Worm (Caenorhabditis elegans) whole organism, early embryonic: ENCODE measurements around the gene bre-2.

Experiments used
- B0310.2 ChIP-seq: sonication (generic microtip); optimal IDR thresholded peaks from 2 replicates; lab custom pipeline; 2016; ENCODE audit warnings: mild to moderate bottlenecking, missing genetic modification characterization, missing compliant biosample characterization
- F13C5.2 ChIP-seq: sonication (generic microtip); optimal IDR thresholded peaks from 2 replicates; lab custom pipeline; 2017; ENCODE audit warnings: mild to moderate bottlenecking, missing genetic modification characterization, inconsistent platforms, missing compliant biosample characterization
- aly-1 ChIP-seq: sonication (generic microtip); optimal IDR thresholded peaks from 2 replicates; lab custom pipeline; 2016; ENCODE audit warnings: missing genetic modification characterization, missing compliant biosample characterization
- ama-1 ChIP-seq: fragments of 150-350 bp; optimal IDR thresholded peaks from 2 replicates; lab custom pipeline; 2014
- ceh-13 ChIP-seq: fragments of 200-800 bp; sonication (Bioruptor generic); optimal IDR thresholded peaks from 2 replicates; lab custom pipeline; 2018; ENCODE audit warnings: mild to moderate bottlenecking, missing genetic modification characterization, missing compliant biosample characterization
- ceh-36 ChIP-seq: sonication (generic microtip); optimal IDR thresholded peaks from 2 replicates; lab custom pipeline; 2016; ENCODE audit warnings: missing genetic modification characterization, inconsistent platforms, missing compliant biosample characterization
- ets-7 ChIP-seq: sonication (generic microtip); optimal IDR thresholded peaks from 2 replicates; lab custom pipeline; 2016; ENCODE audit warnings: missing genotype, missing genetic modification characterization, missing compliant biosample characterization
- flt-1 ChIP-seq: fragments of 200-800 bp; sonication (Bioruptor generic); IDR thresholded peaks from 2 replicates; pipeline ENCODE4 v1.3.6; 2022; ENCODE audit warnings: missing genetic modification characterization, missing compliant biosample characterization
- hmbx-1 ChIP-seq: sonication (generic microtip); optimal IDR thresholded peaks from 2 replicates; lab custom pipeline; 2016; ENCODE audit warnings: mild to moderate bottlenecking, missing genetic modification characterization, missing compliant biosample characterization
- hmg-4 ChIP-seq: fragments of 200-800 bp; sonication (Bioruptor generic); optimal IDR thresholded peaks from 2 replicates; lab custom pipeline; 2018; ENCODE audit warnings: mild to moderate bottlenecking, missing genetic modification characterization, missing compliant biosample characterization
- hnd-1 ChIP-seq: sonication (generic microtip); optimal IDR thresholded peaks from 2 replicates; lab custom pipeline; 2016; ENCODE audit warnings: missing genetic modification characterization, missing compliant biosample characterization
- pes-1 ChIP-seq: fragments of 200-800 bp; sonication (Bioruptor generic); IDR thresholded peaks from 2 replicates; pipeline ENCODE4 v1.3.6; 2022; ENCODE audit warnings: missing genetic modification reagents, missing genetic modification characterization, missing compliant biosample characterization
- scrt-1 ChIP-seq: fragments of 200-800 bp; sonication (Bioruptor generic); IDR thresholded peaks from 2 replicates; pipeline ENCODE4 v1.3.6; 2022; ENCODE audit warnings: missing genetic modification characterization, missing compliant biosample characterization
- sea-1 ChIP-seq: fragments of 200-800 bp; sonication (Bioruptor generic); conservative IDR thresholded peaks from 2 replicates; pipeline ENCODE4 v1.3.6; 2022; ENCODE audit warnings: missing genetic modification characterization, missing compliant biosample characterization
- tbx-11 ChIP-seq: fragments of 200-800 bp; sonication (Bioruptor generic); IDR thresholded peaks from 2 replicates; pipeline ENCODE4 v1.3.6; 2022; ENCODE audit warnings: missing genetic modification characterization, missing compliant biosample characterization
- tbx-37 ChIP-seq: fragments of 200-800 bp; sonication (Bioruptor generic); conservative IDR thresholded peaks from 2 replicates; pipeline ENCODE4 v1.3.6; 2022; ENCODE audit warnings: missing genetic modification reagents, missing genetic modification characterization, missing compliant biosample characterization
- tra-4 ChIP-seq: sonication (generic microtip); optimal IDR thresholded peaks from 2 replicates; lab custom pipeline; 2017; ENCODE audit warnings: missing genetic modification characterization, missing compliant biosample characterization

The bre-2 gene

ce11 chrIII:13153517-13153916 lies 14.1 kb upstream of the bre-2 start, which contains the start of gene abce-1:
Gene abce-1 (plus strand): TSS chrIII:13153817.
- TF ChIP-seq hmbx-1 (tag; lab: Kevin White, UChicago), result no peak
- no peak for TF ChIP-seq B0310.2

DNA sequence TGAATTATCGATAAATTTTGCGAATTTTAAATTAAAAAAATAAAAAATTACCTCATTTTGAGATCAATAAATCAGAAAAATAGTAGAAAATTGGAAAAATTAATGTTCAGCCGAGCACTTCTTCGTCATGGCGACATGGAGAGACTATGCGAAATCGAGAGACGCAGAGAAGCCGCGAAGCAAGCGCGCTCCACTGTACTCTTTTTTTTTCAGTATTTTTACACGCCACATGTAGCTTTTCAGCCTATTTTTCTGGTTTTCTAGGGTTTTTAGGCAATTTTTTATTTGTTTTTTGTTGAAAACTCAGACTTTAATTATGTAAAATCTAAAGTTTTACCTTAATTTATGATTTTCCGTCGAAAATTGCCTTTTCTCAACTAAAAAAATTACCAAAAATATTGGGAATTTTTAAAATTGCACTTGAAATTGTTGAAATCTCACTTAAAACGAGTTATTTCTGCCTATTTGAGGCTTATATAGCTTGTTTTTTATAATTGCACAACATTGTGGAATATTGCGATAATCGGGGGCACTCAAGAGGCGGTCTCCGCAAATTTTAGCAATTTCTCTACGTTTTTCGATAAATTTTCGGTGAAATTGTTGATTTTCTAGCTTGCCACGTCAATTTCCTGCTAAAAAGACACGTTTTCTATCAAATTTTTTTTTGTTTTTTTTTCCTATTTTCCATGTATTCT lies 13.4 kb upstream of the bre-2 start, which contains the start of gene Y39E4B.10:
TSS of gene Y39E4B.10 (minus strand) at position 162 of the 695 bp plus-strand sequence.
- TF ChIP-seq scrt-1 (no peak), tbx-11 (GFP tag; lab: Robert Waterston, UW) (no peak), flt-1 (GFP tag; lab: Robert Waterston, UW) (no peak), tbx-37 (GFP tag; lab: Robert Waterston, UW) (no peak), F13C5.2 (tag; lab: Kevin White, UChicago) (no peak), sea-1 (GFP tag; lab: Robert Waterston, UW) (no peak), pes-1 (no peak), ama-1 (no peak), ceh-13 (GFP tag; lab: Kevin White, UChicago) (no peak), ets-7 (no peak), aly-1 (no peak)

DNA sequence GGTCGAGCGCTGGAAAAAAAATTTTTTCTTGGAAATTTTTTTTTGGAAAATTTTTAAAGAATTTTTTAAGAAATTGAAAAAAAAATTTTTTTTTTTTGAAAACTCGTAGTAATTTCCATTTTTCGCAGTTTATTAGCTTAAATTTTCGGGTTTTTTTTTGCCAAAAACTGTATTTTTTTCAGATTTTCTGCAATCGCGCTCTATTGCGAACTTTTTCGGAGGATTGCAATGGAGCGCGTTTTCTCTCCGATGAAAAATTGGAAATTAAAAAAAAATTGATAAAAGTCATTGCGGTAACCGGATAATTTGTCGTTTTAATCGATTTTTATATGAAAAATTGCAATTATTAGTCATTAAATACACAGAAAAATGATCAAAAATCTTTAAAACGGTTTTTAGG lies 12.3 kb upstream of the bre-2 start:
- no peak for TF ChIP-seq flt-1 (GFP tag; lab: Robert Waterston, UW)
- TF ChIP-seq hnd-1 (tag; lab: Kevin White, UChicago), result no peak
- TF ChIP-seq tra-4 (tag; lab: Kevin White, UChicago), result no peak
- no peak for TF ChIP-seq ceh-36
- TF ChIP-seq ama-1, result no peak
- TF ChIP-seq tbx-37 (GFP tag; lab: Robert Waterston, UW), result no peak
- TF ChIP-seq pes-1, result no peak
- TF ChIP-seq tbx-11 (GFP tag; lab: Robert Waterston, UW), result no peak
- TF ChIP-seq hmg-4, result no peak
- no peak for TF ChIP-seq B0310.2
- no peak for TF ChIP-seq aly-1
- TF ChIP-seq hmbx-1 (tag; lab: Kevin White, UChicago), result no peak
- TF ChIP-seq F13C5.2 (tag; lab: Kevin White, UChicago), result no peak
- TF ChIP-seq sea-1 (GFP tag; lab: Robert Waterston, UW), result no peak
- no peak for TF ChIP-seq ets-7
- TF ChIP-seq ceh-13 (GFP tag; lab: Kevin White, UChicago), result no peak

ce11 chrIII:13131220-13131619 lies 8.2 kb downstream of the bre-2 start:
- TF ChIP-seq hnd-1 (tag; lab: Kevin White, UChicago) (no peak), ceh-13 (GFP tag; lab: Kevin White, UChicago) (no peak), sea-1 (GFP tag; lab: Robert Waterston, UW) (no peak), ceh-36 (no peak), flt-1 (GFP tag; lab: Robert Waterston, UW) (no peak), ets-7 (no peak), tra-4 (tag; lab: Kevin White, UChicago) (no peak), pes-1 (no peak), ama-1 (no peak), hmbx-1 (tag; lab: Kevin White, UChicago) (no peak), scrt-1 (no peak), aly-1 (no peak)

- TF ChIP-seq F13C5.2 (tag; lab: Kevin White, UChicago) (no peak), hmbx-1 (tag; lab: Kevin White, UChicago) (no peak), hnd-1 (tag; lab: Kevin White, UChicago) (no peak), tra-4 (tag; lab: Kevin White, UChicago) (no peak), pes-1 (no peak), aly-1 (no peak)
Observed at ce11 chrIII:13127157-13127556, 12.3 kb downstream of the bre-2 start.

DNA sequence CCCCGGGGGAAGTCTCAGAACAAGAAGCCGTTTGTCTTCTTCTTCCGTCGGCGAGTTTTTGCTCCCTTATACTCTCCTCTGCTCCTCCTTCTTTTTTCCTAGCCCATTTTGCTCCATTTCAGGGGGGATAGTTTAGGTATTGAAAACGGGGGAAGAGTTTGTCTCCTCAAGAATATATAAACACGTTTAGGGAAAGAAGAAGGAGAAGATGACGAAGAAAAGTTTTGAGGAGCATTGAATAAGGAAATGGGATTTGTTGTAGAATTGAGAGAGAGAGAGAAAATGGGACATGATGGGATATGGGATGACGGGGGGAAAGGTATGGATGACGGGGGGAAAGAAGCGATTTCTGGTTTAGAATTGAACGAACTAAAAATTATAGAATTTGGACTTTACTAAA lies 16.0 kb downstream of the bre-2 start:
- TF ChIP-seq ceh-36, result no peak
- TF ChIP-seq hmg-4, result no peak
- no peak for TF ChIP-seq scrt-1
- TF ChIP-seq sea-1 (GFP tag; lab: Robert Waterston, UW), result no peak
- no peak for TF ChIP-seq tbx-37 (GFP tag; lab: Robert Waterston, UW)
- no peak for TF ChIP-seq tra-4 (tag; lab: Kevin White, UChicago)
- no peak for TF ChIP-seq flt-1 (GFP tag; lab: Robert Waterston, UW)
- TF ChIP-seq ets-7, result no peak
- no peak for TF ChIP-seq hnd-1 (tag; lab: Kevin White, UChicago)
- TF ChIP-seq pes-1, result no peak
- TF ChIP-seq F13C5.2 (tag; lab: Kevin White, UChicago), result no peak
- TF ChIP-seq hmbx-1 (tag; lab: Kevin White, UChicago), result no peak
- no peak for TF ChIP-seq B0310.2
- TF ChIP-seq aly-1, result no peak
- TF ChIP-seq ama-1, result no peak
- no peak for TF ChIP-seq tbx-11 (GFP tag; lab: Robert Waterston, UW)

DNA sequence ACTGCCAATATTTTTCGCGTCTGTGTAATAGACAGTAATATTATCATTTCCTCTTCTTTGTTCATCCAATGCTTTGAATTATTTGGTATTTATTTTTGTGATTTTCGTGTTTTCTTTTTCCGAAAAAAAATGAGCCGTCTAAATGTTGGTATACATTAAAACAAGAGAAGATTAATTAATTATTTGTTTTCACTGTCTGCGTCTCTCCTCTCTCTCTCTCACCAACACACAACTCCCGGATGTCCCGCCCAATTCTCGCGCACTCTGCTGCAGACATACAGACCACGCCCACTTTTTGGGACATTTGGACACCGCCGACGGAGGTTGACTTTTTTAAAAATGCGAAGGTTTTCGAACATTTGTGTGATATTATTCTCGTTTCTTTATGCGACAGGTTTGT lies 19.9 kb downstream of the bre-2 start, which contains the start of gene zig-8:
TSS of gene zig-8 (plus strand) at position 301 of the 400 bp plus-strand sequence.
- TF ChIP-seq sea-1 (GFP tag; lab: Robert Waterston, UW) (no peak), aly-1 (no peak), tbx-11 (GFP tag; lab: Robert Waterston, UW) (no peak), tbx-37 (GFP tag; lab: Robert Waterston, UW) (no peak), ets-7 (no peak), pes-1 (no peak), flt-1 (GFP tag; lab: Robert Waterston, UW) (no peak), B0310.2 (no peak), F13C5.2 (tag; lab: Kevin White, UChicago) (no peak), hnd-1 (tag; lab: Kevin White, UChicago) (no peak), scrt-1 (no peak), ceh-13 (GFP tag; lab: Kevin White, UChicago) (no peak), hmg-4 (no peak), tra-4 (tag; lab: Kevin White, UChicago) (no peak), ama-1 (no peak), ceh-36 (no peak)

DNA sequence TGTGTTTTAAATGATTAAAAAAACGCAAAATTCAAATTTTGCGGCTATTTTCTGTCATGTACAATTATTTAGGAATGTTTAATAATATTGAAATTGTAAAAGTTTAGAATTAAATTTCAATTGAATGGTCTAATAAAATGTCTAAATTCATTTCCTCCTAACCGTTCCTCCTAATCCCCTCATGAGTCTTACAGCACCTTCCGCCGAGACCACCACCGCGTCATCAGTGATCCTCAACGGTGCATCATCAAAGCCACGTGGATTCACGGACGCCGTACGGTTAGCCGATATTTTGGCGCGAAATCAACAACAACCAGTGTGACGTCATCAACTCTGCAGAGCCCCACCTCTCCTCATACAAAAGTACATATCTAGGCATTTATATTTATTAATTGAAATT lies 21.0 kb downstream of the bre-2 start:
- TF ChIP-seq tbx-37 (GFP tag; lab: Robert Waterston, UW) (no peak), hmg-4 (no peak), ceh-36 (no peak), ets-7 (no peak), hmbx-1 (tag; lab: Kevin White, UChicago) (no peak), scrt-1 (no peak), aly-1 (no peak), ama-1 (no peak), B0310.2 (no peak), tra-4 (tag; lab: Kevin White, UChicago) (no peak), sea-1 (GFP tag; lab: Robert Waterston, UW) (no peak), tbx-11 (GFP tag; lab: Robert Waterston, UW) (no peak), hnd-1 (tag; lab: Kevin White, UChicago) (no peak), ceh-13 (GFP tag; lab: Kevin White, UChicago) (no peak), F13C5.2 (tag; lab: Kevin White, UChicago) (no peak), flt-1 (GFP tag; lab: Robert Waterston, UW) (no peak), pes-1 (no peak)
